Worm (Caenorhabditis elegans) whole organism, L4/young adult: ENCODE measurements around the gene Y50D7A.8.

Source experiments
- dao-5 ChIP-seq: sonication (generic microtip); optimal IDR thresholded peaks from 2 replicates; lab custom pipeline; 2016; ENCODE audit warnings: missing genotype, missing genetic modification characterization, moderate library complexity, missing compliant biosample characterization
- him-1 ChIP-seq: sonication (generic microtip); optimal IDR thresholded peaks from 2 replicates; lab custom pipeline; 2016; ENCODE audit warnings: missing genotype, missing genetic modification reagents, missing genetic modification characterization, missing compliant biosample characterization

The Y50D7A.8 gene

ce11 chrIII:283817-284216 lies 59.2 kb downstream of the Y50D7A.8 start, which contains the start of gene taco-1:
TSS of gene taco-1 (plus strand) at chrIII:284117.
- no peak for TF ChIP-seq him-1 (tag; lab: Kevin White, UChicago)
- TF ChIP-seq dao-5: no peak
